1 worm cellular context compared by ENCODE assay signal in the genomic region with DNA sequence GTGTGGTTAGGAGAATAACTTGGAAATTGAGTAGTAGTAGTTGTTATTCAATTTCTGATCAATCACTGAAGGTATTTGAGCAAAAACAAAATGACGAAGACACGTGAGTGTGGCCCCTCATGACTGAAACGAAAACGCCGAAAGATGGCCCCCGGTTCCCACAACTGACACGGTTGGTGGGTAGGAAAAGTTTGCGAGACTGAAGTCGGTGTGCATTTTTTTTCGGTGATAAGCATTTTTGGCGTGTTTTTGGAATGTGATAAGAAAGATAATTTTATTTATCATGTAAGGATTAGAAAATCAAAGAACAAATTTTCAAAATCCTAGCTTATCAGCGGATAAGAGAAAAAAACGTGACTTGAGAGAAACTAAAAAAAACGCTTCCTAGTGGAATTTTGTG.
A peak's percentile ranks its signal among the peaks of the same experiment; 100 is the strongest.
TF ChIP-seq lines count a peak whose summit lies in the region.

No protein-coding gene starts in this region.

TF ChIP-seq in whole organism, L1 larva, 84 proteins besides CTCF, POLR2A, EP300 and RAD21 (continued from another document):
- TF ChIP-seq ceh-63 (GFP tag; optimal IDR thresholded peaks at IDR 0.05; lab: Kevin White, UChicago) = no peak
- TF ChIP-seq fkh-8 (tag; optimal IDR thresholded peaks at IDR 0.05; lab: Kevin White, UChicago) = peak; percentile 50
- TF ChIP-seq egl-27 (tag; optimal IDR thresholded peaks at IDR 0.05; lab: Kevin White, UChicago) = no peak
- TF ChIP-seq nhr-47 (tag; optimal IDR thresholded peaks at IDR 0.05; lab: Kevin White, UChicago) = peak; percentile 9
- no peak for TF ChIP-seq Y116A8C.19 (tag; optimal IDR thresholded peaks at IDR 0.05; lab: Kevin White, UChicago; ENCODE audit: borderline replicate concordance)
- no peak for TF ChIP-seq ztf-11 (tag; optimal IDR thresholded peaks at IDR 0.05; lab: Kevin White, UChicago)
- peak; percentile 43 for TF ChIP-seq dsc-1 (tag; optimal IDR thresholded peaks at IDR 0.05; lab: Kevin White, UChicago)
- TF ChIP-seq rnt-1 (tag; optimal IDR thresholded peaks at IDR 0.05; lab: Kevin White, UChicago) = peak; percentile 12
- TF ChIP-seq aha-1 (tag; optimal IDR thresholded peaks at IDR 0.05; lab: Kevin White, UChicago) = no peak
- no peak for TF ChIP-seq nhr-12 (tag; optimal IDR thresholded peaks at IDR 0.05; lab: Kevin White, UChicago)
- TF ChIP-seq snpc-4 (tag; optimal IDR thresholded peaks at IDR 0.05; lab: Kevin White, UChicago) = no peak
- peak; percentile 26 for TF ChIP-seq lin-14 (GFP tag; optimal IDR thresholded peaks at IDR 0.05; lab: Kevin White, UChicago)
- peak; percentile 92 for TF ChIP-seq elt-2 (tag; optimal IDR thresholded peaks at IDR 0.05; lab: Kevin White, UChicago)
- TF ChIP-seq ceh-82 (tag; optimal IDR thresholded peaks at IDR 0.05; lab: Kevin White, UChicago) = no peak
- peak; percentile 39 for TF ChIP-seq nhr-20 (tag; optimal IDR thresholded peaks at IDR 0.05; lab: Kevin White, UChicago)
